Worm (Caenorhabditis elegans): Measurements from ENCODE around the gene C09G1.5.

DNA sequence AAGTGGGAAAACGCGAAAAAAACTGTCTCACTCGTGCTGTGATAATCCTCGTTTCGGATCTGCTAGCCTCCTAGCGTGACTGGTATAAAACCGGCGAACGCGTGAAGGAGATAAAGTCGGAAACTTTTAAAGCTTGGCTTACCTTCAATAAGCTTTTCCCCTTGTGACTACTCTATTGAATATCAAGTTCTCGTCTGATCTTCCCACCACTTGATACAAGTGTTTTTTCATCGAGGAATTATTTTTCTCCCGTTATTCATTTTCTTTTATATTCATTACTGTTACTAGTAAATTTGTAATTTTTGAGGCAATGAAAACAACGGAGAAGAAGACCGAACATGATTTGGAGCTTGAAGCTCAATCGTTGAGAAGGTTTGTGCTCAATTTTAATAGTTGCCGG, 7.7 kb upstream of the C09G1.5 start, which contains the start of gene col-186:
- TF ChIP-seq ztf-11 (tag; optimal IDR thresholded peaks at IDR 0.05) (no peak), ama-1 (optimal IDR thresholded peaks at IDR 0.05) (no peak), lin-11 (tag; optimal IDR thresholded peaks at IDR 0.05) (no peak), R02D3.7 (tag; optimal IDR thresholded peaks at IDR 0.05) (no peak), skn-1 (tag; optimal IDR thresholded peaks at IDR 0.05) (no peak), lsy-2 (tag; optimal IDR thresholded peaks at IDR 0.05) (no peak), zag-1 (tag; optimal IDR thresholded peaks at IDR 0.05) (no peak), nhr-237 (tag; optimal IDR thresholded peaks at IDR 0.05) (no peak), sem-4 (tag; optimal IDR thresholded peaks at IDR 0.05) (no peak), elt-3 (tag; optimal IDR thresholded peaks at IDR 0.05) (no peak), Y55F3AM.14 (GFP tag; optimal IDR thresholded peaks at IDR 0.05) (no peak), blmp-1 (tag; optimal IDR thresholded peaks at IDR 0.05; ENCODE audit: insufficient read depth) (no peak), ztf-4 (tag; optimal IDR thresholded peaks at IDR 0.05) (no peak), nhr-12 (tag; optimal IDR thresholded peaks at IDR 0.05) (no peak)
